Worm (Caenorhabditis elegans): ENCODE data around the gene clec-216.

The clec-216 gene

DNA sequence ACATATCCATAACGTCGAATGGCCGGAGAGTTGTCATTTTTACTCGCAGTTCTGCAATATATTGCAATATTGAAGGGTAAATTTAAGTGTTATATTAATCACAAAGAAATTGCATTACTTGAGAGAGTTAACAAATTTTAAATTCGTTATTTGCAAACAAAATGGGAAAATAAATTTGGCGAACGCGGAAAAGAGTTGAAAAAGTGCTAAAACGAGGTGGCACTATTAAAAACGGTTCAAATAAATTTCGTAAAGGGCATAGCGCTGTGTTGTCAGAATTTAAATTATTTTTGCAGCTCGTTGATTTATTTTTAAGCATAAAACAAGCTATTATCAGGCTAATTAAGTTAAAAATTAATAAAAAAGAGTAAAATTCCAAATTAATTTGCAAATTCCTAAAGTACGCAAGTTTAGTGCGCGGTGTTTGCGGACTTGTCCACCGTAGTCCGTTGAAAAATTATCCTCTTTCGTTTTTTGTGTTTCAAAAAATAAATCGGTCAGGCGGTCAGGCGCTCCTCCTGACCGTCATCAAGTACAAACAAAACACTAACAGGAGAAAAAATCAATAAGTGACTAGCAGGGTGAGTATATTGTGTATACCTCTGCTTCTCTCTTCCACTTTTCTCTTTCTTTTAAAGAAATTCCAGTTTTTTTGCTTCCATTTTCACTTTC, 30.8 kb upstream of the clec-216 start, which contains the start of the genes natb-1 and abhd-12 (continued):
- TF ChIP-seq sox-4 (tag; optimal IDR thresholded peaks at IDR 0.05) (no peak), mdl-1 (tag; optimal IDR thresholded peaks at IDR 0.05) (peak in 1 of 2 experiments; percentile 52), C04F5.9 (tag; optimal IDR thresholded peaks at IDR 0.05) (no peak), unc-62 (GFP tag; optimal IDR thresholded peaks at IDR 0.05) (no peak), C34B4.2 (tag; optimal IDR thresholded peaks at IDR 0.05) (no peak), aly-2 (tag; optimal IDR thresholded peaks at IDR 0.05) (no peak), ztf-11 (tag; optimal IDR thresholded peaks at IDR 0.05) (no peak), lin-15B (tag; optimal IDR thresholded peaks at IDR 0.05) (no peak), blmp-1 (tag; optimal IDR thresholded peaks at IDR 0.05) (peak; percentile 64), pag-3 (tag; optimal IDR thresholded peaks at IDR 0.05; ENCODE audit: borderline replicate concordance, insufficient read depth) (no peak), ceh-90 (tag; optimal IDR thresholded peaks at IDR 0.05) (no peak), aha-1 (tag; optimal IDR thresholded peaks at IDR 0.05) (no peak), fos-1 (tag; optimal IDR thresholded peaks at IDR 0.05) (no peak), nhr-237 (tag; optimal IDR thresholded peaks at IDR 0.05) (no peak), fkh-10 (GFP tag; optimal IDR thresholded peaks at IDR 0.05) (no peak), zip-4 (GFP tag; optimal IDR thresholded peaks at IDR 0.05) (no peak), mef-2 (tag; optimal IDR thresholded peaks at IDR 0.05) (no peak), mep-1 (tag; optimal IDR thresholded peaks at IDR 0.05) (peak; percentile 76), nhr-85 (tag) (peak; percentile 69), C16A3.4 (tag; optimal IDR thresholded peaks at IDR 0.05) (peak; percentile 44), nhr-77 (tag; optimal IDR thresholded peaks at IDR 0.05) (no peak), pax-3 (tag; optimal IDR thresholded peaks at IDR 0.05) (no peak), snu-23 (GFP tag; optimal IDR thresholded peaks at IDR 0.05) (peak; percentile 62), pqm-1 (tag; optimal IDR thresholded peaks at IDR 0.05) (no peak), nhr-19 (GFP tag; conservative IDR thresholded peaks at IDR 0.05) (no peak), ceh-8 (GFP tag; optimal IDR thresholded peaks at IDR 0.05) (no peak), ztf-4 (tag; optimal IDR thresholded peaks at IDR 0.05) (no peak), ceh-63 (GFP tag; optimal IDR thresholded peaks at IDR 0.05) (no peak), dpl-1 (GFP tag; optimal IDR thresholded peaks at IDR 0.05) (peak; percentile 20 to 60 (median 55)), hlh-17 (GFP tag; optimal IDR thresholded peaks at IDR 0.05; ENCODE audit: borderline replicate concordance) (no peak), ets-5 (GFP tag; IDR thresholded peaks at IDR 0.05) (no peak), fkh-4 (tag; optimal IDR thresholded peaks at IDR 0.05; ENCODE audit: borderline replicate concordance) (no peak)

DNA sequence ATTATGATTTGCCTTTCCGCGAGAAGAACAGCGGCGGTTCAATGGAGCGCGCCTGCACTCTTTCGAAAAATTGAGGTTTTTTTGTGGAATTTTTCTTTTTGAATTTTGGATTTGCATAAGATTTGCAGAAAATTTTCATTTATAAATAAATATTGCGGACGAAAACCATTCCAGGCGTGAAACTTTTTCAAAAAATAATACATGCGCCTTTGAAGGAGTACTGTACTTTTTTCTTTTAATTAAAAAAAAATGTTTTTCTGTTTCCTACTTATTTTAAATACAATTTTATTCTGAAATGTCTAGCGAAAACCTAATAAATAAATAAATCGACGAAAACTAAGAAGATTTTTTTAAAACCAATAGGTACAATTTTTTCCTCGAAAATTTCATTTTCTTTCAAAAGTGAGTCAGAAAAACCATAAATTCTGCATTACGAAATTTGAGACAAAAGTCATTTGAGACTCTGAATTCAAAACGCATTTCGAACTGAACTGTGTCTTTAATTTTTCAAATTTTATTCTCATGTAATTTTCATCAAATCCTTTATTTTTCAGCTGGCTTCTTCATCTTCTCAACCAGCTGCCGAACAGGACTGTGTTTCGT, 28.3 kb upstream of the clec-216 start, which contains the start of gene F26D11.1:
Gene F26D11.1, plus strand, starts transcription at position 553 of the 603 bp plus-strand sequence.
- TF ChIP-seq swsn-7 (tag; optimal IDR thresholded peaks at IDR 0.05): no peak
- no peak for TF ChIP-seq efl-1 (optimal IDR thresholded peaks at IDR 0.05)
- TF ChIP-seq efl-1 (GFP tag; optimal IDR thresholded peaks at IDR 0.05 in 1 of 2): no peak
- TF ChIP-seq fkh-4 (tag; optimal IDR thresholded peaks at IDR 0.05; ENCODE audit: borderline replicate concordance): no peak
- no peak for TF ChIP-seq ceh-63 (GFP tag; optimal IDR thresholded peaks at IDR 0.05)
- TF ChIP-seq mdl-1 (tag; optimal IDR thresholded peaks at IDR 0.05): no peak
- TF ChIP-seq ztf-4 (tag; optimal IDR thresholded peaks at IDR 0.05): no peak
- no peak for TF ChIP-seq nhr-85 (tag)
- peak in 1 of 2 experiments; percentile 8 for TF ChIP-seq lin-35 (GFP tag; optimal IDR thresholded peaks at IDR 0.05)
- no peak for TF ChIP-seq snpc-4 (tag; optimal IDR thresholded peaks at IDR 0.05)
- TF ChIP-seq dpl-1 (GFP tag; optimal IDR thresholded peaks at IDR 0.05): peak in 1 of 3 experiments; percentile 3
- no peak for TF ChIP-seq efl-3 (GFP tag; optimal IDR thresholded peaks at IDR 0.05)
- no peak for TF ChIP-seq alr-1 (tag; optimal IDR thresholded peaks at IDR 0.05; ENCODE audit: borderline replicate concordance)
- TF ChIP-seq elt-3 (tag; optimal IDR thresholded peaks at IDR 0.05): peak in 1 of 6 experiments; percentile 16
- no peak for TF ChIP-seq nhr-76 (tag; optimal IDR thresholded peaks at IDR 0.05)
- TF ChIP-seq sup-37 (GFP tag; optimal IDR thresholded peaks at IDR 0.05): no peak
- TF ChIP-seq ceh-8 (GFP tag; optimal IDR thresholded peaks at IDR 0.05): no peak
